Worm (Caenorhabditis elegans): ENCODE results near the gene idpp-6.

The idpp-6 gene

ce11 chrX:6804857-6805256 is 21.9 kb downstream of the idpp-6 start:
- TF ChIP-seq ham-2 (GFP tag; optimal IDR thresholded peaks at IDR 0.05) (no peak), nhr-76 (tag; optimal IDR thresholded peaks at IDR 0.05) (no peak), nhr-12 (tag; optimal IDR thresholded peaks at IDR 0.05) (no peak), sem-2 (GFP tag; optimal IDR thresholded peaks at IDR 0.05) (no peak), ces-1 (GFP tag; optimal IDR thresholded peaks at IDR 0.05) (peak; percentile 86), ceh-83 (GFP tag; optimal IDR thresholded peaks at IDR 0.05) (no peak), pha-4 (tag; optimal IDR thresholded peaks at IDR 0.05) (peak; percentile 29), sptf-1 (tag; optimal IDR thresholded peaks at IDR 0.05) (no peak), mep-1 (tag; optimal IDR thresholded peaks at IDR 0.05) (peak; percentile 16), hlh-1 (tag; optimal IDR thresholded peaks at IDR 0.05) (no peak), unc-120 (tag; optimal IDR thresholded peaks at IDR 0.05; ENCODE audit: poor library complexity, severe bottlenecking) (no peak), ztf-11 (tag; optimal IDR thresholded peaks at IDR 0.05) (no peak), flh-1 (GFP tag; optimal IDR thresholded peaks at IDR 0.05) (no peak), zip-8 (tag; optimal IDR thresholded peaks at IDR 0.05) (no peak), lin-13 (tag; optimal IDR thresholded peaks at IDR 0.05) (no peak), nhr-28 (tag; optimal IDR thresholded peaks at IDR 0.05) (no peak), mab-5 (tag; optimal IDR thresholded peaks at IDR 0.05) (no peak), bed-3 (GFP tag; optimal IDR thresholded peaks at IDR 0.05) (no peak), snpc-4 (tag; optimal IDR thresholded peaks at IDR 0.05) (no peak), drap-1 (GFP tag; optimal IDR thresholded peaks at IDR 0.05) (no peak), nhr-237 (tag; optimal IDR thresholded peaks at IDR 0.05) (no peak), cnd-1 (tag; optimal IDR thresholded peaks at IDR 0.05) (no peak), unc-39 (tag; optimal IDR thresholded peaks at IDR 0.05) (no peak), ceh-43 (GFP tag; optimal IDR thresholded peaks at IDR 0.05) (no peak), ceh-39 (tag; optimal IDR thresholded peaks at IDR 0.05) (no peak)

ce11 chrX:6805427-6805826 is 22.5 kb downstream of the idpp-6 start:
- TF ChIP-seq nhr-76 (tag; optimal IDR thresholded peaks at IDR 0.05) (no peak), pha-4 (tag; optimal IDR thresholded peaks at IDR 0.05) (no peak), hlh-1 (tag; optimal IDR thresholded peaks at IDR 0.05) (no peak), ceh-39 (tag; optimal IDR thresholded peaks at IDR 0.05) (no peak), elt-1 (tag; optimal IDR thresholded peaks at IDR 0.05; ENCODE audit: borderline replicate concordance, insufficient read depth) (no peak), unc-39 (tag; optimal IDR thresholded peaks at IDR 0.05) (no peak)

ce11 chrX:6806463-6806862 is 23.5 kb downstream of the idpp-6 start, which contains the start of gene atg-2:
TSS of gene atg-2 (plus strand) at chrX:6806763.
- TF ChIP-seq hlh-1 (tag; optimal IDR thresholded peaks at IDR 0.05) (peak; percentile 10), ceh-43 (GFP tag; optimal IDR thresholded peaks at IDR 0.05) (no peak), unc-62 (GFP tag; optimal IDR thresholded peaks at IDR 0.05) (no peak), unc-120 (tag; optimal IDR thresholded peaks at IDR 0.05; ENCODE audit: poor library complexity, severe bottlenecking) (peak; percentile 8), unc-39 (tag; optimal IDR thresholded peaks at IDR 0.05) (no peak), drap-1 (GFP tag; optimal IDR thresholded peaks at IDR 0.05) (peak; percentile 25)

ce11 chrX:6807137-6807861 is 24.3 kb downstream of the idpp-6 start:
- peak; percentile 61 for TF ChIP-seq mls-2 (tag; optimal IDR thresholded peaks at IDR 0.05)
- no peak for TF ChIP-seq snpc-4 (tag; optimal IDR thresholded peaks at IDR 0.05)
- no peak for TF ChIP-seq lin-13 (tag; optimal IDR thresholded peaks at IDR 0.05)
- TF ChIP-seq M03D4.4 (tag; optimal IDR thresholded peaks at IDR 0.05), result no peak
- TF ChIP-seq nhr-12 (tag; optimal IDR thresholded peaks at IDR 0.05), result no peak
- peak; percentile 58 for TF ChIP-seq cnd-1 (tag; optimal IDR thresholded peaks at IDR 0.05)
- TF ChIP-seq ceh-83 (GFP tag; optimal IDR thresholded peaks at IDR 0.05), result no peak
- TF ChIP-seq drap-1 (GFP tag; optimal IDR thresholded peaks at IDR 0.05), result peak; percentile 22
- no peak for TF ChIP-seq nhr-237 (tag; optimal IDR thresholded peaks at IDR 0.05)
- TF ChIP-seq sptf-1 (tag; optimal IDR thresholded peaks at IDR 0.05), result no peak
- TF ChIP-seq hlh-1 (tag; optimal IDR thresholded peaks at IDR 0.05), result no peak
- TF ChIP-seq mab-5 (tag; optimal IDR thresholded peaks at IDR 0.05), result no peak
- no peak for TF ChIP-seq flh-1 (GFP tag; optimal IDR thresholded peaks at IDR 0.05)
- no peak for TF ChIP-seq ceh-39 (tag; optimal IDR thresholded peaks at IDR 0.05)
- TF ChIP-seq zip-8 (tag; optimal IDR thresholded peaks at IDR 0.05), result no peak
- TF ChIP-seq nhr-76 (tag; optimal IDR thresholded peaks at IDR 0.05), result no peak
- TF ChIP-seq unc-62 (GFP tag; optimal IDR thresholded peaks at IDR 0.05), result no peak
- TF ChIP-seq tbx-8 (GFP tag; optimal IDR thresholded peaks at IDR 0.05), result no peak
- TF ChIP-seq nhr-2 (tag; optimal IDR thresholded peaks at IDR 0.05), result peak; percentile 19
- TF ChIP-seq ztf-11 (tag; optimal IDR thresholded peaks at IDR 0.05), result no peak
- TF ChIP-seq nhr-28 (tag; optimal IDR thresholded peaks at IDR 0.05), result no peak
- TF ChIP-seq elt-1 (tag; optimal IDR thresholded peaks at IDR 0.05; ENCODE audit: borderline replicate concordance, insufficient read depth), result no peak
- TF ChIP-seq ham-2 (GFP tag; optimal IDR thresholded peaks at IDR 0.05), result no peak
